Worm (Caenorhabditis elegans) whole organism, L3 larva: ENCODE results near the gene qns-1.

Source experiments
- R02D3.7 ChIP-seq: fragments of 150-350 bp; optimal IDR thresholded peaks from 2 replicates; lab custom pipeline; 2014; ENCODE audit warnings: missing biosample characterization, missing genetic modification characterization
- ZK546.5 ChIP-seq: sonication (generic microtip); optimal IDR thresholded peaks from 2 replicates; lab custom pipeline; 2017; ENCODE audit warnings: missing biosample characterization, missing genetic modification characterization
- aly-2 ChIP-seq: fragments of 150-350 bp; optimal IDR thresholded peaks from 2 replicates; lab custom pipeline; 2014; ENCODE audit warnings: missing biosample characterization, missing genetic modification characterization
- ama-1 ChIP-seq: fragments of 150-350 bp; optimal IDR thresholded peaks from 2 replicates; lab custom pipeline; 2018
- ceh-16 ChIP-seq: sonication (generic microtip); optimal IDR thresholded peaks from 2 replicates; lab custom pipeline; 2017; ENCODE audit warnings: missing biosample characterization, missing genetic modification characterization
- ceh-82 ChIP-seq: fragments of 150-350 bp; optimal IDR thresholded peaks from 2 replicates; lab custom pipeline; 2014; ENCODE audit warnings: missing biosample characterization, missing genetic modification characterization
- ceh-9 ChIP-seq: sonication (generic microtip); optimal IDR thresholded peaks from 2 replicates; lab custom pipeline; 2018; ENCODE audit warnings: missing biosample characterization, missing genetic modification characterization
- egl-27 ChIP-seq: sonication (generic microtip); optimal IDR thresholded peaks from 4 replicates; lab custom pipeline; 2017; ENCODE audit warnings: missing biosample characterization, missing genetic modification reagents, missing genetic modification characterization
- egl-5 ChIP-seq: fragments of 150-350 bp; optimal IDR thresholded peaks from 2 replicates; lab custom pipeline; 2017; ENCODE audit warnings: missing biosample characterization, missing genetic modification reagents, missing genetic modification characterization, inconsistent platforms
- elt-1 ChIP-seq: fragments of 150-350 bp; optimal IDR thresholded peaks from 2 replicates; lab custom pipeline; 2014; ENCODE audit warnings: missing biosample characterization, missing genetic modification characterization
- elt-2 ChIP-seq: sonication (generic microtip); optimal IDR thresholded peaks from 2 replicates; lab custom pipeline; 2016; ENCODE audit warnings: missing genetic modification reagents, mild to moderate bottlenecking, missing genetic modification characterization, missing compliant biosample characterization
- elt-3 ChIP-seq, 3 experiments: fragments of 150-350 bp in 1 of 3; sonication (generic microtip) in 2 of 3; optimal IDR thresholded peaks; 2 replicates in 2 of 3; 4 replicates in 1 of 3; lab custom pipeline; 2014 to 2017; ENCODE audit warnings: missing biosample characterization in 3 of 3, missing genetic modification characterization in 3 of 3
- eor-1 ChIP-seq, 2 experiments: fragments of 150-350 bp; optimal IDR thresholded peaks; 2 replicates each; lab custom pipeline; 2014 to 2018; ENCODE audit warnings: missing biosample characterization in 2 of 2, missing genetic modification characterization in 2 of 2
- fkh-10 ChIP-seq: sonication (generic microtip); optimal IDR thresholded peaks from 2 replicates; lab custom pipeline; 2017; ENCODE audit warnings: missing biosample characterization, missing genetic modification reagents, missing genetic modification characterization
- fkh-2 ChIP-seq: fragments of 150-350 bp; optimal IDR thresholded peaks from 2 replicates; lab custom pipeline; 2014; ENCODE audit warnings: missing biosample characterization, missing genetic modification reagents, missing genetic modification characterization
- fos-1 ChIP-seq: fragments of 150-350 bp; optimal IDR thresholded peaks from 2 replicates; lab custom pipeline; 2014; ENCODE audit warnings: missing biosample characterization, missing genetic modification characterization
- hmg-11 ChIP-seq: sonication (generic microtip); optimal IDR thresholded peaks from 2 replicates; lab custom pipeline; 2016; ENCODE audit warnings: missing genetic modification characterization, missing compliant biosample characterization
- jun-1 ChIP-seq: fragments of 150-350 bp; optimal IDR thresholded peaks from 2 replicates; lab custom pipeline; 2014; ENCODE audit warnings: missing biosample characterization, missing genetic modification reagents, missing genetic modification characterization
- lin-15B ChIP-seq: fragments of 150-350 bp; optimal IDR thresholded peaks from 2 replicates; lab custom pipeline; 2014; ENCODE audit warnings: missing biosample characterization, missing genetic modification characterization
- lin-39 ChIP-seq: fragments of 150-350 bp; optimal IDR thresholded peaks from 2 replicates; lab custom pipeline; 2018; ENCODE audit warnings: missing biosample characterization, missing genetic modification reagents, missing genetic modification characterization
- lsy-12 ChIP-seq: sonication (generic microtip); optimal IDR thresholded peaks from 2 replicates; lab custom pipeline; 2016; ENCODE audit warnings: mild to moderate bottlenecking, missing genetic modification characterization, missing compliant biosample characterization
- mdl-1 ChIP-seq: fragments of 150-350 bp; optimal IDR thresholded peaks from 2 replicates; lab custom pipeline; 2014; ENCODE audit warnings: missing biosample characterization, missing genetic modification characterization
- mml-1 ChIP-seq: fragments of 150-350 bp; sonication (generic microtip); optimal IDR thresholded peaks from 3 replicates; lab custom pipeline; 2014; ENCODE audit warnings: missing biosample characterization, missing genetic modification characterization
- nfya-1 ChIP-seq: sonication (generic microtip); optimal IDR thresholded peaks from 2 replicates; lab custom pipeline; 2017; ENCODE audit warnings: missing genetic modification characterization, mild to moderate bottlenecking, missing compliant biosample characterization, antibody characterized with exemption, moderate library complexity; ENCODE audit not compliant: insufficient read depth
- nhr-11 ChIP-seq: fragments of 150-350 bp; optimal IDR thresholded peaks from 2 replicates; lab custom pipeline; 2014; ENCODE audit warnings: missing biosample characterization, missing genetic modification characterization
- nhr-12 ChIP-seq: fragments of 150-350 bp; optimal IDR thresholded peaks from 2 replicates; lab custom pipeline; 2014; ENCODE audit warnings: missing biosample characterization, missing genetic modification characterization
- nhr-23 ChIP-seq: fragments of 150-350 bp; optimal IDR thresholded peaks from 2 replicates; lab custom pipeline; 2014; ENCODE audit warnings: missing biosample characterization, missing genetic modification reagents, missing genetic modification characterization
- nhr-237 ChIP-seq: fragments of 150-350 bp; optimal IDR thresholded peaks from 2 replicates; lab custom pipeline; 2014; ENCODE audit warnings: missing biosample characterization, missing genetic modification characterization
- nhr-25 ChIP-seq: sonication (generic microtip); optimal IDR thresholded peaks from 2 replicates; lab custom pipeline; 2017; ENCODE audit warnings: missing biosample characterization, missing genetic modification characterization
- nhr-28 ChIP-seq: fragments of 150-350 bp; optimal IDR thresholded peaks from 2 replicates; lab custom pipeline; 2014; ENCODE audit warnings: missing biosample characterization, missing genetic modification characterization
- nhr-43 ChIP-seq: sonication (generic microtip); optimal IDR thresholded peaks from 2 replicates; lab custom pipeline; 2016; ENCODE audit warnings: mild to moderate bottlenecking, missing genetic modification characterization, missing compliant biosample characterization; ENCODE audit not compliant: poor library complexity, severe bottlenecking
- nhr-76 ChIP-seq: fragments of 150-350 bp; sonication (generic microtip); optimal IDR thresholded peaks from 5 replicates; lab custom pipeline; 2014; ENCODE audit warnings: missing biosample characterization, missing genetic modification characterization
- nhr-77 ChIP-seq: fragments of 150-350 bp; optimal IDR thresholded peaks from 2 replicates; lab custom pipeline; 2014; ENCODE audit warnings: missing biosample characterization, missing genetic modification characterization
- pha-4 ChIP-seq: fragments of 150-350 bp; optimal IDR thresholded peaks from 2 replicates; lab custom pipeline; 2014; ENCODE audit warnings: missing biosample characterization, missing genetic modification reagents, missing genetic modification characterization
- pqm-1 ChIP-seq: fragments of 150-350 bp; optimal IDR thresholded peaks from 2 replicates; lab custom pipeline; 2017; ENCODE audit warnings: missing biosample characterization, missing genetic modification characterization, inconsistent platforms
- sea-2 ChIP-seq: fragments of 150-350 bp; sonication (generic microtip); optimal IDR thresholded peaks from 4 replicates; lab custom pipeline; 2014; ENCODE audit warnings: missing biosample characterization, missing genetic modification reagents, missing genetic modification characterization
- skn-1 ChIP-seq: fragments of 150-350 bp; optimal IDR thresholded peaks from 2 replicates; lab custom pipeline; 2014; ENCODE audit warnings: missing biosample characterization, missing genetic modification characterization
- tbx-2 ChIP-seq: sonication (generic microtip); optimal IDR thresholded peaks from 2 replicates; lab custom pipeline; 2016; ENCODE audit warnings: mild to moderate bottlenecking, missing genetic modification characterization, missing compliant biosample characterization
- unc-39 ChIP-seq: sonication (generic microtip); optimal IDR thresholded peaks from 4 replicates; lab custom pipeline; 2017; ENCODE audit warnings: missing biosample characterization, missing genetic modification characterization
- unc-62 ChIP-seq: fragments of 150-350 bp; sonication (generic microtip); optimal IDR thresholded peaks from 4 replicates; lab custom pipeline; 2014; ENCODE audit warnings: missing biosample characterization, missing genetic modification reagents, missing genetic modification characterization
- zag-1 ChIP-seq: fragments of 150-350 bp; optimal IDR thresholded peaks from 2 replicates; lab custom pipeline; 2014; ENCODE audit warnings: missing biosample characterization, missing genetic modification characterization
- ztf-11 ChIP-seq: fragments of 150-350 bp; optimal IDR thresholded peaks from 2 replicates; lab custom pipeline; 2014; ENCODE audit warnings: missing biosample characterization, missing genetic modification characterization

qns-1 gene

DNA sequence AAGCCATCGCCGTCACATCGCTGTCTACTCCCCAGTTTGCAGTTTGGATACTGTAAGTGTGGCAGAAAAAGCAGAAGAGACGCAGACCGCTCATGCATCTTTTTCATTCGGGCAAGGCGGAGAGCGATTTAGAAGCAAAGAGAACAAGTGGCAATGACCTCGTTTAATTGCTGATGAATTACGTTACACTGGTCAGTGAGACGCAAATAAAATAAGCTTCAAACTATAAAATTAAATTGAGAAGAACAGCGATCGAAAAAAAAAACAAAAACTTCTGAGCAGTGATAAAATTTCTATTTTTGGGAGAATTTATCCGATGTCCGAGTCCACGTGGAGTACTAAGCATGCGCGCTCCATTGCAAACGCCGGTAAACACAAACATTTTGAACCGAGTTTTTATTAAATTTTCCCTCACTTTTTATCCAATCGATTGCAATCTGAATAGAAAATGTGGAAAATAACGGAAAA lies 3.0 kb upstream of the qns-1 start, which contains the start of gene C24F3.2:
TSS of gene C24F3.2 (plus strand) at position 418 of the 468 bp plus-strand sequence.
- peak; percentile 4 for TF ChIP-seq fkh-10 (GFP tag; lab: Kevin White, UChicago)
- peak; percentile 89 for TF ChIP-seq nhr-23 (tag; lab: Kevin White, UChicago)
- peak; percentile 19 for TF ChIP-seq skn-1 (tag; lab: Kevin White, UChicago)
- peak; percentile 75 for TF ChIP-seq lin-39 (tag; lab: Kevin White, UChicago)
- no peak for TF ChIP-seq eor-1 (tag; optimal IDR thresholded peaks at IDR 0.05; lab: Kevin White, UChicago)
- TF ChIP-seq nfya-1 (tag; lab: Kevin White, UChicago): peak; percentile 88
- TF ChIP-seq ceh-82 (tag; lab: Kevin White, UChicago): no peak
- peak; percentile 3 for TF ChIP-seq tbx-2 (tag; lab: Kevin White, UChicago)
- TF ChIP-seq nhr-11 (tag; lab: Kevin White, UChicago): no peak
- no peak for TF ChIP-seq ztf-11 (tag; lab: Kevin White, UChicago)
- TF ChIP-seq fkh-2: no peak
- no peak for TF ChIP-seq nhr-76
- TF ChIP-seq nhr-25 (tag; lab: Kevin White, UChicago): peak; percentile 96
- no peak for TF ChIP-seq ceh-9
- TF ChIP-seq egl-5 (tag; lab: Kevin White, UChicago): peak; percentile 73
- TF ChIP-seq unc-39 (tag; lab: Kevin White, UChicago): no peak
- no peak for TF ChIP-seq nhr-28 (tag; lab: Kevin White, UChicago)
- TF ChIP-seq pha-4 (tag; lab: Kevin White, UChicago): peak; percentile 55
- peak; percentile 69 for TF ChIP-seq lin-15B
- TF ChIP-seq elt-3 (tag; optimal IDR thresholded peaks at IDR 0.05; lab: Kevin White, UChicago): no peak
- TF ChIP-seq hmg-11 (tag; lab: Kevin White, UChicago): no peak
- no peak for TF ChIP-seq fos-1 (tag; lab: Kevin White, UChicago)
- no peak for TF ChIP-seq ama-1 (lab: Kevin White, UChicago)
- no peak for TF ChIP-seq nhr-12 (tag; lab: Kevin White, UChicago)
- TF ChIP-seq zag-1 (tag; lab: Kevin White, UChicago): no peak
- peak; percentile 70 for TF ChIP-seq lsy-12 (tag; lab: Kevin White, UChicago)
- peak; percentile 48 for TF ChIP-seq jun-1 (tag; lab: Kevin White, UChicago)
- TF ChIP-seq elt-2: peak; percentile 35
- no peak for TF ChIP-seq sea-2 (GFP tag; lab: Kevin White, UChicago)
- TF ChIP-seq nhr-77 (tag; lab: Kevin White, UChicago): no peak
- TF ChIP-seq ceh-16 (tag; lab: Kevin White, UChicago): no peak
- no peak for TF ChIP-seq mml-1 (tag; lab: Kevin White, UChicago)
- no peak for TF ChIP-seq nhr-237 (tag; lab: Kevin White, UChicago)
- TF ChIP-seq mdl-1: no peak
- peak; percentile 14 for TF ChIP-seq unc-62 (GFP tag; lab: Kevin White, UChicago)
- TF ChIP-seq R02D3.7 (tag; lab: Kevin White, UChicago): no peak
- no peak for TF ChIP-seq egl-27 (tag; lab: Kevin White, UChicago)

DNA sequence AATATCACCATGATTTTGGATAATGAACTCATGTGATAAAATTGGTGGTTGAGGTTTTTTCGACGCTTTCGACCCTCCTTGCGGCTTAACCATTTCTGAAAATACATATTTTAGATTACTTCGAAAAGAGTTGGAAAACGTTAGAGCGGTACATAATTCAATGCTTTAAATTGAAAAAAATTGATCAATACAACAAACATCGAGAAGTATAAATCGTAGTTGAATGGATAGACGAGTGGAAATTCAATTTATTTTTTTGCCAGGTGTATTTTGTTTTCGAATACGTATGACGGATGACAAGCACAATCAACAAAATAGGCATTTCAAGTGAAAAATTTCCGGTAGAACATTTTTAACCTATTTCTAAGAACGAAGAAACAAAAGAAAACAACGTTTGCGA lies 2.1 kb upstream of the qns-1 start, which contains the start of gene tram-1:
TSS of gene tram-1 (minus strand) at position 101 of the 400 bp plus-strand sequence.
- TF ChIP-seq pqm-1 (tag; lab: Kevin White, UChicago) (no peak), mml-1 (tag; lab: Kevin White, UChicago) (no peak), aly-2 (tag; lab: Kevin White, UChicago) (no peak), skn-1 (tag; lab: Kevin White, UChicago) (no peak), nhr-12 (tag; lab: Kevin White, UChicago) (no peak), lin-39 (tag; lab: Kevin White, UChicago) (no peak), eor-1 (tag; optimal IDR thresholded peaks at IDR 0.05; lab: Kevin White, UChicago) (no peak), ceh-9 (no peak), unc-39 (tag; lab: Kevin White, UChicago) (no peak), lsy-12 (tag; lab: Kevin White, UChicago) (no peak), nhr-43 (tag; lab: Kevin White, UChicago) (no peak), pha-4 (tag; lab: Kevin White, UChicago) (no peak), nfya-1 (tag; lab: Kevin White, UChicago) (no peak), ZK546.5 (tag; lab: Kevin White, UChicago) (no peak), nhr-28 (tag; lab: Kevin White, UChicago) (no peak), elt-1 (no peak)
